Worm (Caenorhabditis elegans): Measurements from ENCODE around the gene Y59C2A.2.
"Not testable (repeated sequence)": the region's sequence is repeated elsewhere in the genome, so short reads cannot be mapped to it uniquely, and the experiment has no call there.

The Y59C2A.2 gene

ce11 chrII:2163370-2163882 is 40.5 kb downstream of the Y59C2A.2 start, which contains the start of gene C33C12.11:
C33C12.11 (minus strand) TSS chrII:2163832.
- not testable (repeated sequence) for TF ChIP-seq unc-39, nhr-10, nhr-25 (tag; optimal IDR thresholded peaks at IDR 0.05)

- TF ChIP-seq nhr-11 (tag; optimal IDR thresholded peaks at IDR 0.05); C34F6.9 (tag; optimal IDR thresholded peaks at IDR 0.05); unc-55 (GFP tag; optimal IDR thresholded peaks at IDR 0.05): not testable (repeated sequence)
Observed at ce11 chrII:2153708-2154107, 50.2 kb downstream of the Y59C2A.2 start, which contains the start of gene math-18. math-18 (plus strand) TSS chrII:2154008.

ce11 chrII:2152455-2152854 is 51.5 kb downstream of the Y59C2A.2 start:
- TF ChIP-seq fos-1 (tag; optimal IDR thresholded peaks at IDR 0.05) (peak; percentile 64), Y55F3AM.14 (GFP tag; optimal IDR thresholded peaks at IDR 0.05) (no peak)

- TF ChIP-seq crh-2 (tag; optimal IDR thresholded peaks at IDR 0.05), result no peak
- no peak for TF ChIP-seq lin-11 (tag; optimal IDR thresholded peaks at IDR 0.05)
- no peak for TF ChIP-seq ztf-4 (tag; optimal IDR thresholded peaks at IDR 0.05)
- TF ChIP-seq mdl-1 (tag; optimal IDR thresholded peaks at IDR 0.05), result no peak
- no peak for TF ChIP-seq snpc-4 (tag; optimal IDR thresholded peaks at IDR 0.05)
- no peak for TF ChIP-seq sem-4 (tag; optimal IDR thresholded peaks at IDR 0.05)
- TF ChIP-seq fos-1 (tag; optimal IDR thresholded peaks at IDR 0.05), result no peak
- TF ChIP-seq lin-39 (tag; optimal IDR thresholded peaks at IDR 0.05), result no peak
- TF ChIP-seq ZK546.5 (tag; optimal IDR thresholded peaks at IDR 0.05), result no peak
- TF ChIP-seq nhr-6 (tag; optimal IDR thresholded peaks at IDR 0.05), result no peak
Observed at ce11 chrII:2150485-2150985, 53.4 kb downstream of the Y59C2A.2 start, which contains the start of the genes C40A11.7 and C40A11.8. C40A11.7 (minus strand) TSS chrII:2150585. C40A11.8 (minus strand) TSS chrII:2150935.

ce11 chrII:2146900-2147375 is 57.0 kb downstream of the Y59C2A.2 start, which contains the start of gene C40A11.2:
C40A11.2 (plus strand) TSS chrII:2146950.
- no peak for TF ChIP-seq sem-4 (tag; optimal IDR thresholded peaks at IDR 0.05)
- no peak for TF ChIP-seq lin-13 (GFP tag; optimal IDR thresholded peaks at IDR 0.05)
- TF ChIP-seq Y55F3AM.14 (GFP tag; optimal IDR thresholded peaks at IDR 0.05), result no peak
- no peak for TF ChIP-seq aly-2 (tag; optimal IDR thresholded peaks at IDR 0.05)
- no peak for TF ChIP-seq ama-1 (optimal IDR thresholded peaks at IDR 0.05)
- TF ChIP-seq nhr-11 (tag; optimal IDR thresholded peaks at IDR 0.05), result no peak
- TF ChIP-seq elt-1 (tag; optimal IDR thresholded peaks at IDR 0.05), result no peak
- no peak for TF ChIP-seq sma-9 (GFP tag; optimal IDR thresholded peaks at IDR 0.05)
- TF ChIP-seq sma-9 (tag; optimal IDR thresholded peaks at IDR 0.05), result no peak
- no peak for TF ChIP-seq nhr-12 (tag; optimal IDR thresholded peaks at IDR 0.05)
- no peak for TF ChIP-seq nhr-6 (tag; optimal IDR thresholded peaks at IDR 0.05)
- TF ChIP-seq dmd-4 (tag; optimal IDR thresholded peaks at IDR 0.05), result no peak
- TF ChIP-seq fos-1 (tag; optimal IDR thresholded peaks at IDR 0.05), result no peak
- TF ChIP-seq nhr-21 (tag; optimal IDR thresholded peaks at IDR 0.05), result no peak
- TF ChIP-seq crh-2 (tag; optimal IDR thresholded peaks at IDR 0.05), result no peak
- no peak for TF ChIP-seq blmp-1 (tag; optimal IDR thresholded peaks at IDR 0.05; ENCODE audit: insufficient read depth)
- TF ChIP-seq sma-3 (GFP tag; optimal IDR thresholded peaks at IDR 0.05), result no peak
- no peak for TF ChIP-seq unc-62 (GFP tag; optimal IDR thresholded peaks at IDR 0.05)

- no peak for TF ChIP-seq sem-4 (tag; optimal IDR thresholded peaks at IDR 0.05)
- no peak for TF ChIP-seq ztf-11 (tag; optimal IDR thresholded peaks at IDR 0.05)
- no peak for TF ChIP-seq nhr-12 (tag; optimal IDR thresholded peaks at IDR 0.05)
- no peak for TF ChIP-seq F13H6.1 (tag; optimal IDR thresholded peaks at IDR 0.05)
- no peak for TF ChIP-seq R02D3.7 (tag; optimal IDR thresholded peaks at IDR 0.05)
- no peak for TF ChIP-seq snpc-4 (tag; optimal IDR thresholded peaks at IDR 0.05)
- TF ChIP-seq lin-11 (tag; optimal IDR thresholded peaks at IDR 0.05), result no peak
- TF ChIP-seq ama-1 (optimal IDR thresholded peaks at IDR 0.05), result no peak
- no peak for TF ChIP-seq nhr-23 (tag; optimal IDR thresholded peaks at IDR 0.05)
- TF ChIP-seq lin-39 (tag; optimal IDR thresholded peaks at IDR 0.05), result no peak
Observed at ce11 chrII:2145566-2145965, 58.4 kb downstream of the Y59C2A.2 start, which contains the start of gene C40A11.6. C40A11.6 (minus strand) TSS chrII:2145666.

All from whole organism, L2 larva.